Fruit fly (Drosophila melanogaster) whole organism, embryonic: ENCODE measurements around the gene hkb.
A peak's percentile ranks its signal among the peaks of the same experiment; 100 is the strongest.

ENCODE experiments used
- Adf1 ChIP-seq: fragments of 200-800 bp; sonication (Bioruptor generic); IDR thresholded peaks from 2 replicates; pipeline ENCODE4 v1.3.6; 2022; ENCODE audit warnings: missing biosample characterization, missing genetic modification characterization
- CG1024 ChIP-seq: fragments of 200-800 bp; sonication (Bioruptor generic); IDR thresholded peaks from 2 replicates; pipeline ENCODE4 v1.3.6; 2022; ENCODE audit warnings: missing biosample characterization, missing genetic modification characterization
- CG12299 ChIP-seq: fragments of 200-800 bp; sonication (Bioruptor generic); optimal IDR thresholded peaks from 2 replicates; lab custom pipeline; 2018; ENCODE audit warnings: missing biosample characterization, mild to moderate bottlenecking, missing genetic modification characterization
- CG12659 ChIP-seq: fragments of 200-800 bp; sonication (Bioruptor generic); optimal IDR thresholded peaks from 3 replicates; lab custom pipeline; 2017; ENCODE audit warnings: mild to moderate bottlenecking, missing biosample characterization, missing genetic modification reagents, missing genetic modification characterization
- CG12769 ChIP-seq: fragments of 200-800 bp; sonication (Bioruptor generic); optimal IDR thresholded peaks from 2 replicates; lab custom pipeline; 2019; ENCODE audit warnings: missing biosample characterization, mild to moderate bottlenecking, missing genetic modification characterization, moderate library complexity
- CG13296 ChIP-seq: fragments of 200-800 bp; sonication (Bioruptor generic); optimal IDR thresholded peaks from 3 replicates; lab custom pipeline; 2018; ENCODE audit warnings: missing biosample characterization, mild to moderate bottlenecking, missing genetic modification characterization
- CG13775 ChIP-seq: fragments of 200-800 bp; sonication (Bioruptor generic); optimal IDR thresholded peaks from 3 replicates; lab custom pipeline; 2017; ENCODE audit warnings: missing biosample characterization, mild to moderate bottlenecking, missing genetic modification characterization
- CG15514 ChIP-seq: fragments of 200-800 bp; sonication (Bioruptor generic); optimal IDR thresholded peaks from 3 replicates; lab custom pipeline; 2017; ENCODE audit warnings: missing biosample characterization, missing genetic modification characterization, mild to moderate bottlenecking, moderate library complexity, missing genetic modification reagents
- CG16779 ChIP-seq: fragments of 200-800 bp; sonication (Bioruptor generic); IDR thresholded peaks from 2 replicates; pipeline ENCODE4 v1.3.6; 2022; ENCODE audit warnings: missing biosample characterization, missing genetic modification characterization
- CG17359 ChIP-seq: fragments of 200-800 bp; sonication (Bioruptor generic); optimal IDR thresholded peaks from 3 replicates; lab custom pipeline; 2018; ENCODE audit warnings: missing biosample characterization, mild to moderate bottlenecking, missing genetic modification characterization, moderate library complexity
- CG17612 ChIP-seq: fragments of 200-800 bp; sonication (Bioruptor generic); IDR thresholded peaks from 2 replicates; pipeline ENCODE4 v1.3.6; 2022; ENCODE audit warnings: missing biosample characterization, missing genetic modification characterization
- CG18764 ChIP-seq: fragments of 200-800 bp; sonication (Bioruptor generic); optimal IDR thresholded peaks from 3 replicates; lab custom pipeline; 2016; ENCODE audit warnings: missing biosample characterization, missing genetic modification characterization
- CG2116 ChIP-seq: fragments of 200-800 bp; sonication (Bioruptor generic); optimal IDR thresholded peaks from 3 replicates; lab custom pipeline; 2018; ENCODE audit warnings: missing biosample characterization, mild to moderate bottlenecking, missing genetic modification characterization
- CG2875 ChIP-seq: fragments of 200-800 bp; sonication (Bioruptor generic); optimal IDR thresholded peaks from 2 replicates; lab custom pipeline; 2017; ENCODE audit warnings: missing biosample characterization, mild to moderate bottlenecking, missing genetic modification characterization, missing genetic modification reagents
- CG30020 ChIP-seq: fragments of 200-800 bp; optimal IDR thresholded peaks from 2 replicates; lab custom pipeline; 2019; ENCODE audit warnings: missing biosample characterization, mild to moderate bottlenecking, missing genetic modification characterization, moderate library complexity
- CG3726 ChIP-seq: fragments of 200-800 bp; sonication (Bioruptor generic); IDR thresholded peaks from 3 replicates; pipeline ENCODE4, ENCODE4 v1.3.6; 2022; ENCODE audit warnings: missing biosample characterization, missing genetic modification characterization
- CkIIα-i1 ChIP-seq: fragments of 200-800 bp; sonication (Bioruptor generic); IDR thresholded peaks from 2 replicates; pipeline ENCODE4 v1.3.6; 2022; ENCODE audit warnings: missing biosample characterization, missing genetic modification characterization
- Dll ChIP-seq: fragments of 200-800 bp; sonication (Bioruptor generic); IDR thresholded peaks from 4 replicates; pipeline ENCODE4 v1.3.6; 2022; ENCODE audit warnings: missing biosample characterization, missing genetic modification characterization; ENCODE audit not compliant: partially characterized antibody
- Doc3 ChIP-seq: fragments of 200-800 bp; sonication (Bioruptor generic); IDR thresholded peaks from 3 replicates; pipeline ENCODE4 v1.3.6; 2022; ENCODE audit warnings: missing biosample characterization, missing genetic modification characterization; ENCODE audit not compliant: partially characterized antibody
- Ets65A ChIP-seq: fragments of 200-800 bp; sonication (Bioruptor generic); peaks from one replicate; lab custom pipeline; 2016; ENCODE audit warnings: missing biosample characterization, missing genetic modification characterization
- Ets97D ChIP-seq: fragments of 200-800 bp; sonication (Bioruptor generic); optimal IDR thresholded peaks from 3 replicates; lab custom pipeline; 2016; ENCODE audit warnings: missing biosample characterization, missing genetic modification characterization
- HHEX ChIP-seq: fragments of 200-800 bp; sonication (Bioruptor generic); optimal IDR thresholded peaks from 3 replicates; lab custom pipeline; 2017; ENCODE audit warnings: missing biosample characterization, mild to moderate bottlenecking, missing genetic modification characterization, missing genetic modification reagents
- Mad ChIP-seq: fragments of 200-800 bp; sonication (Bioruptor generic); optimal IDR thresholded peaks from 2 replicates; lab custom pipeline; 2016; ENCODE audit warnings: missing biosample characterization, missing genetic modification characterization
- Med ChIP-seq: fragments of 200-800 bp; sonication (Bioruptor generic); peaks from one replicate; lab custom pipeline; 2016; ENCODE audit warnings: missing biosample characterization, missing genetic modification characterization, mild to moderate bottlenecking, inconsistent platforms, moderate library complexity
- Myb ChIP-seq: fragments of 200-800 bp; sonication (Bioruptor generic); optimal IDR thresholded peaks from 2 replicates; lab custom pipeline; 2016; ENCODE audit warnings: missing biosample characterization, missing genetic modification characterization
- NFAT ChIP-seq: fragments of 200-800 bp; sonication (Bioruptor generic); IDR thresholded peaks from 2 replicates; pipeline ENCODE4 v1.3.6; 2022; ENCODE audit warnings: missing biosample characterization, missing genetic modification characterization
- Nf-YB ChIP-seq: fragments of 200-800 bp; sonication (Bioruptor generic); optimal IDR thresholded peaks from 3 replicates; lab custom pipeline; 2019; ENCODE audit warnings: missing biosample characterization, mild to moderate bottlenecking, missing genetic modification characterization, moderate library complexity
- Scr ChIP-seq: fragments of 200-800 bp; sonication (Bioruptor generic); IDR thresholded peaks from 2 replicates; pipeline ENCODE4 v1.3.6; 2022; ENCODE audit warnings: missing biosample characterization, missing genetic modification characterization; ENCODE audit not compliant: partially characterized antibody
- aop ChIP-seq: fragments of 200-800 bp; sonication (Bioruptor generic); IDR thresholded peaks from 2 replicates; pipeline ENCODE4 v1.3.6; 2022; ENCODE audit warnings: missing biosample characterization, missing genetic modification characterization
- az2 ChIP-seq: fragments of 200-800 bp; sonication (Bioruptor generic); optimal IDR thresholded peaks from 3 replicates; lab custom pipeline; 2016; ENCODE audit warnings: missing biosample characterization, missing genetic modification characterization
- bab2 ChIP-seq: fragments of 200-800 bp; sonication (Bioruptor generic); optimal IDR thresholded peaks from 2 replicates; lab custom pipeline; 2016; ENCODE audit warnings: missing biosample characterization, missing genetic modification characterization
- danr ChIP-seq: fragments of 200-800 bp; sonication (Bioruptor generic); IDR thresholded peaks from 2 replicates; pipeline ENCODE4 v1.3.6; 2022; ENCODE audit warnings: missing biosample characterization, missing genetic modification characterization
- dm ChIP-seq: fragments of 200-800 bp; sonication (Bioruptor generic); optimal IDR thresholded peaks from 3 replicates; lab custom pipeline; 2016; ENCODE audit warnings: missing biosample characterization, missing genetic modification characterization
- ems ChIP-seq: fragments of 200-800 bp; sonication (Bioruptor generic); optimal IDR thresholded peaks from 3 replicates; lab custom pipeline; 2016; ENCODE audit warnings: missing biosample characterization, missing genetic modification characterization
- gro ChIP-seq: fragments of 200-800 bp; sonication (Bioruptor generic); optimal IDR thresholded peaks from 2 replicates; lab custom pipeline; 2016; ENCODE audit warnings: missing biosample characterization, missing genetic modification characterization
- ham ChIP-seq: fragments of 200-800 bp; sonication (Bioruptor generic); IDR thresholded peaks from 2 replicates; pipeline ENCODE4 v1.3.6; 2022; ENCODE audit warnings: missing biosample characterization, missing genetic modification characterization
- kni ChIP-seq: fragments of 200-800 bp; sonication (Bioruptor generic); optimal IDR thresholded peaks from 3 replicates; lab custom pipeline; 2017; ENCODE audit warnings: mild to moderate bottlenecking, missing biosample characterization, missing genetic modification reagents, missing genetic modification characterization
- lola ChIP-seq, 3 experiments: fragments of >200 bp in 2 of 3; fragments of 200-800 bp in 1 of 3; sonication (Bioruptor generic) in 1 of 3; optimal IDR thresholded peaks; 2 replicates each; lab custom pipeline; 2017 to 2019; ENCODE audit warnings: missing biosample characterization in 3 of 3, missing genetic modification characterization in 3 of 3, mild to moderate bottlenecking in 1 of 3, moderate library complexity in 1 of 3
- mam ChIP-seq: fragments of 200-800 bp; sonication (Bioruptor generic); optimal IDR thresholded peaks from 3 replicates; lab custom pipeline; 2016; ENCODE audit warnings: missing biosample characterization, missing genetic modification characterization
- nom ChIP-seq: fragments of 200-800 bp; sonication (Bioruptor generic); optimal IDR thresholded peaks from 2 replicates; lab custom pipeline; 2017; ENCODE audit warnings: missing biosample characterization, missing genetic modification characterization, mild to moderate bottlenecking, moderate library complexity, missing genetic modification reagents
- sd ChIP-seq: fragments of 200-800 bp; sonication (Bioruptor generic); optimal IDR thresholded peaks from 3 replicates; lab custom pipeline; 2018; ENCODE audit warnings: missing biosample characterization, mild to moderate bottlenecking, missing genetic modification characterization, moderate library complexity
- sim ChIP-seq: fragments of 200-800 bp; sonication (Bioruptor generic); IDR thresholded peaks from 2 replicates; pipeline ENCODE4 v1.3.6; 2022; ENCODE audit warnings: missing biosample characterization, missing genetic modification characterization
- slou ChIP-seq: fragments of 200-800 bp; sonication (Bioruptor generic); optimal IDR thresholded peaks from 3 replicates; lab custom pipeline; 2016; ENCODE audit warnings: missing biosample characterization, missing genetic modification characterization
- ssp ChIP-seq: fragments of 200-800 bp; sonication (Bioruptor generic); IDR thresholded peaks from 2 replicates; pipeline ENCODE4 v1.3.6; 2022; ENCODE audit warnings: missing biosample characterization, missing genetic modification characterization
- toy ChIP-seq: fragments of 200-800 bp; sonication (Bioruptor generic); IDR thresholded peaks from 2 replicates; pipeline ENCODE4 v1.3.6; 2022; ENCODE audit warnings: missing biosample characterization, missing genetic modification characterization
- trem ChIP-seq: fragments of 200-800 bp; optimal IDR thresholded peaks from 3 replicates; lab custom pipeline; 2019; ENCODE audit warnings: missing biosample characterization, mild to moderate bottlenecking, missing genetic modification characterization, moderate library complexity
- zen2 ChIP-seq: fragments of 200-800 bp; sonication (Bioruptor generic); IDR thresholded peaks from 3 replicates; pipeline ENCODE4 v1.3.6; 2022; ENCODE audit warnings: missing biosample characterization, missing genetic modification characterization; ENCODE audit not compliant: partially characterized antibody

Gene hkb

dm6 chr3R:4387490-4387889, 41.0 kb upstream of the hkb start, which contains the start of gene tub (continued):
- TF ChIP-seq nom (GFP tag; lab: Kevin White, UChicago) (peak; percentile 13), Myb (GFP tag; lab: Kevin White, UChicago) (peak; percentile 36), aop (GFP tag; lab: Robert Waterston, UW) (no peak), Adf1 (peak; percentile 69), trem (tag; lab: Kevin White, UChicago) (peak; percentile 45), Ets65A (GFP tag; lab: Kevin White, UChicago) (no peak), CG2116 (GFP tag; lab: Kevin White, UChicago) (peak; percentile 36), mam (peak; percentile 37), dm (GFP tag; lab: Kevin White, UChicago) (peak; percentile 33), CG13296 (GFP tag; lab: Kevin White, UChicago) (peak; percentile 23), CG17359 (tag; lab: Kevin White, UChicago) (peak; percentile 34), CG12769 (tag; lab: Kevin White, UChicago) (no peak), lola (GFP tag; optimal IDR thresholded peaks at IDR 0.05; lab: Kevin White, UChicago) (no peak), CG15514 (GFP tag; lab: Kevin White, UChicago) (peak; percentile 73), CG16779 (GFP tag; lab: Robert Waterston, UW) (no peak), bab2 (GFP tag; lab: Kevin White, UChicago) (peak; percentile 50), Dll (GFP tag; lab: Robert Waterston, UW) (0 out of 4 replicates have a peak, but pooled peaks have one; percentile 19), CG13775 (GFP tag; lab: Kevin White, UChicago) (peak; percentile 2), CG2875 (GFP tag; lab: Kevin White, UChicago) (no peak), CG12299 (tag; lab: Kevin White, UChicago) (no peak), Mad (GFP tag; lab: Kevin White, UChicago) (peak; percentile 40), kni (GFP tag; lab: Kevin White, UChicago) (no peak), Scr (GFP tag; lab: Robert Waterston, UW) (0 out of 2 replicates have a peak, but pooled peaks have one; percentile 15)

- TF ChIP-seq ems (GFP tag; lab: Kevin White, UChicago): no peak
- peak; percentile 39 for TF ChIP-seq Med (GFP tag; lab: Kevin White, UChicago)
- TF ChIP-seq CG1024 (GFP tag; lab: Robert Waterston, UW): 0 out of 2 replicates have a peak, but pooled peaks have one; percentile 9
- TF ChIP-seq sim: no peak
- no peak for TF ChIP-seq toy (GFP tag; lab: Robert Waterston, UW)
- TF ChIP-seq Nf-YB (GFP tag; lab: Kevin White, UChicago): no peak
Measured at dm6 chr3R:4382165-4382564, 35.7 kb upstream of the hkb start.

dm6 chr3R:4381079-4381919, 34.9 kb upstream of the hkb start, which contains the start of gene Cont:
Cont (plus strand) TSS chr3R:4381306.
- TF ChIP-seq CG18764 (GFP tag; lab: Kevin White, UChicago): no peak
- no peak for TF ChIP-seq ham (GFP tag; lab: Robert Waterston, UW)
- TF ChIP-seq az2: no peak
- TF ChIP-seq NFAT: no peak
- no peak for TF ChIP-seq ssp (GFP tag; lab: Robert Waterston, UW)
- no peak for TF ChIP-seq CG17612
- TF ChIP-seq slou (GFP tag; lab: Kevin White, UChicago): no peak
- TF ChIP-seq danr (GFP tag; lab: Robert Waterston, UW): no peak
- no peak for TF ChIP-seq HHEX (GFP tag; lab: Kevin White, UChicago)
- TF ChIP-seq CkIIα-i1: no peak
- no peak for TF ChIP-seq CG3726 (GFP tag; lab: Robert Waterston, UW)
- no peak for TF ChIP-seq sd
- TF ChIP-seq Doc3 (GFP tag; lab: Robert Waterston, UW): peak; percentile 89
- TF ChIP-seq gro (GFP tag; lab: Kevin White, UChicago): peak; percentile 62
- peak; percentile 48 for TF ChIP-seq CG12659 (GFP tag; lab: Kevin White, UChicago)
- peak; percentile 61 for TF ChIP-seq CG30020
- TF ChIP-seq zen2 (GFP tag; lab: Robert Waterston, UW): peak; percentile 89
- peak; percentile 38 for TF ChIP-seq Ets97D
